Worm (Caenorhabditis elegans) whole organism, early embryonic: ENCODE measurements around the gene fat-1.

Experiments
- B0310.2 ChIP-seq: sonication (generic microtip); optimal IDR thresholded peaks from 2 replicates; lab custom pipeline; 2016; ENCODE audit warnings: mild to moderate bottlenecking, missing genetic modification characterization, missing compliant biosample characterization
- ama-1 ChIP-seq: fragments of 150-350 bp; optimal IDR thresholded peaks from 2 replicates; lab custom pipeline; 2014
- hmbx-1 ChIP-seq: sonication (generic microtip); optimal IDR thresholded peaks from 2 replicates; lab custom pipeline; 2016; ENCODE audit warnings: mild to moderate bottlenecking, missing genetic modification characterization, missing compliant biosample characterization
- hmg-4 ChIP-seq: fragments of 200-800 bp; sonication (Bioruptor generic); optimal IDR thresholded peaks from 2 replicates; lab custom pipeline; 2018; ENCODE audit warnings: mild to moderate bottlenecking, missing genetic modification characterization, missing compliant biosample characterization
- hnd-1 ChIP-seq: sonication (generic microtip); optimal IDR thresholded peaks from 2 replicates; lab custom pipeline; 2016; ENCODE audit warnings: missing genetic modification characterization, missing compliant biosample characterization
- sea-1 ChIP-seq: fragments of 200-800 bp; sonication (Bioruptor generic); conservative IDR thresholded peaks from 2 replicates; pipeline ENCODE4 v1.3.6; 2022; ENCODE audit warnings: missing genetic modification characterization, missing compliant biosample characterization

- TF ChIP-seq ama-1 (lab: Kevin White, UChicago) (no peak), hnd-1 (tag; lab: Kevin White, UChicago) (no peak), sea-1 (GFP tag; lab: Robert Waterston, UW) (no peak), B0310.2 (no peak), hmg-4 (GFP tag; lab: Kevin White, UChicago) (no peak), hmbx-1 (tag; lab: Kevin White, UChicago) (no peak)
Measured at ce11 chrIV:13313156-13313555, 2.3 kb upstream of the fat-1 start.
